Worm (Caenorhabditis elegans) whole organism, mixed stage, embryonic: ENCODE data around the gene Y59H11AM.4.

Experiments used
- bed-3 ChIP-seq: fragments of 200-800 bp; sonication (Bioruptor generic); optimal IDR thresholded peaks from 3 replicates; lab custom pipeline; 2018; ENCODE audit warnings: mild to moderate bottlenecking, missing genetic modification characterization, moderate library complexity, missing compliant biosample characterization
- blmp-1 ChIP-seq: fragments of 150-350 bp; optimal IDR thresholded peaks from 2 replicates; lab custom pipeline; 2014; ENCODE audit warnings: missing biosample characterization, missing genetic modification characterization
- ceh-43 ChIP-seq: fragments of 200-800 bp; sonication (Bioruptor generic); optimal IDR thresholded peaks from 2 replicates; lab custom pipeline; 2018; ENCODE audit warnings: mild to moderate bottlenecking, missing genetic modification characterization, moderate library complexity, missing compliant biosample characterization
- ceh-83 ChIP-seq: fragments of 200-800 bp; sonication (Bioruptor generic); optimal IDR thresholded peaks from 2 replicates; lab custom pipeline; 2018; ENCODE audit warnings: mild to moderate bottlenecking, missing genetic modification characterization, missing compliant biosample characterization
- ces-1 ChIP-seq: fragments of 150-350 bp; optimal IDR thresholded peaks from 2 replicates; lab custom pipeline; 2014; ENCODE audit warnings: missing biosample characterization, missing genetic modification reagents, missing genetic modification characterization
- cnd-1 ChIP-seq: fragments of 200-800 bp; sonication (Bioruptor generic); optimal IDR thresholded peaks from 2 replicates; lab custom pipeline; 2018; ENCODE audit warnings: mild to moderate bottlenecking, missing genetic modification characterization, missing compliant biosample characterization
- drap-1 ChIP-seq: fragments of 200-800 bp; sonication (Bioruptor generic); optimal IDR thresholded peaks from 3 replicates; lab custom pipeline; 2018; ENCODE audit warnings: mild to moderate bottlenecking, missing genetic modification characterization, missing compliant biosample characterization
- elt-3 ChIP-seq: fragments of 150-350 bp; optimal IDR thresholded peaks from 2 replicates; lab custom pipeline; 2014; ENCODE audit warnings: missing biosample characterization, missing genetic modification characterization
- flh-1 ChIP-seq: fragments of 200-800 bp; sonication (Bioruptor generic); optimal IDR thresholded peaks from 2 replicates; lab custom pipeline; 2018; ENCODE audit warnings: mild to moderate bottlenecking, missing genetic modification characterization, moderate library complexity, missing compliant biosample characterization
- ham-2 ChIP-seq: fragments of 200-800 bp; sonication (Bioruptor generic); optimal IDR thresholded peaks from 2 replicates; lab custom pipeline; 2018; ENCODE audit warnings: mild to moderate bottlenecking, missing genetic modification characterization, missing compliant biosample characterization
- hlh-1 ChIP-seq: fragments of 150-350 bp; optimal IDR thresholded peaks from 2 replicates; lab custom pipeline; 2014; ENCODE audit warnings: missing biosample characterization, missing genetic modification reagents, missing genetic modification characterization
- lsy-2 ChIP-seq: fragments of 150-350 bp; optimal IDR thresholded peaks from 2 replicates; lab custom pipeline; 2014; ENCODE audit warnings: missing biosample characterization, missing genetic modification characterization
- mab-5 ChIP-seq: fragments of 150-350 bp; optimal IDR thresholded peaks from 2 replicates; lab custom pipeline; 2014; ENCODE audit warnings: missing biosample characterization, missing genetic modification characterization
- mls-2 ChIP-seq: sonication (generic microtip); optimal IDR thresholded peaks from 2 replicates; lab custom pipeline; 2016; ENCODE audit warnings: mild to moderate bottlenecking, missing genetic modification characterization, moderate library complexity, missing compliant biosample characterization
- nhr-12 ChIP-seq: fragments of 150-350 bp; optimal IDR thresholded peaks from 2 replicates; lab custom pipeline; 2014; ENCODE audit warnings: missing biosample characterization, missing genetic modification characterization
- nhr-2 ChIP-seq: fragments of 150-350 bp; optimal IDR thresholded peaks from 2 replicates; lab custom pipeline; 2014; ENCODE audit warnings: missing biosample characterization, missing genetic modification characterization
- nhr-237 ChIP-seq: fragments of 150-350 bp; optimal IDR thresholded peaks from 2 replicates; lab custom pipeline; 2014; ENCODE audit warnings: missing biosample characterization, missing genetic modification characterization
- nhr-28 ChIP-seq: fragments of 150-350 bp; optimal IDR thresholded peaks from 2 replicates; lab custom pipeline; 2014; ENCODE audit warnings: missing biosample characterization, missing genetic modification characterization
- nhr-76 ChIP-seq: sonication (generic microtip); optimal IDR thresholded peaks from 2 replicates; lab custom pipeline; 2017; ENCODE audit warnings: missing biosample characterization, missing genetic modification characterization
- pha-4 ChIP-seq: fragments of 150-350 bp; optimal IDR thresholded peaks from 2 replicates; lab custom pipeline; 2018; ENCODE audit warnings: missing biosample characterization, missing genetic modification reagents, missing genetic modification characterization
- sem-2 ChIP-seq: fragments of 200-800 bp; sonication (Bioruptor generic); optimal IDR thresholded peaks from 2 replicates; lab custom pipeline; 2018; ENCODE audit warnings: mild to moderate bottlenecking, missing genetic modification characterization, missing compliant biosample characterization
- snpc-4 ChIP-seq: fragments of 150-350 bp; optimal IDR thresholded peaks from 2 replicates; lab custom pipeline; 2014; ENCODE audit warnings: missing biosample characterization, missing genetic modification characterization
- sptf-1 ChIP-seq: sonication (generic microtip); optimal IDR thresholded peaks from 2 replicates; lab custom pipeline; 2017; ENCODE audit warnings: mild to moderate bottlenecking, missing genetic modification characterization, moderate library complexity, missing compliant biosample characterization
- tbx-8 ChIP-seq: fragments of 200-800 bp; sonication (Bioruptor generic); optimal IDR thresholded peaks from 2 replicates; lab custom pipeline; 2018; ENCODE audit warnings: mild to moderate bottlenecking, missing genetic modification characterization, moderate library complexity, missing compliant biosample characterization
- unc-120 ChIP-seq: sonication (generic microtip); optimal IDR thresholded peaks from 2 replicates; lab custom pipeline; 2017; ENCODE audit warnings: missing genetic modification characterization, missing compliant biosample characterization; ENCODE audit not compliant: poor library complexity, severe bottlenecking
- unc-39 ChIP-seq: fragments of 150-350 bp; optimal IDR thresholded peaks from 2 replicates; lab custom pipeline; 2014; ENCODE audit warnings: missing biosample characterization, missing genetic modification characterization
- unc-62 ChIP-seq: fragments of 150-350 bp; optimal IDR thresholded peaks from 2 replicates; lab custom pipeline; 2014; ENCODE audit warnings: missing biosample characterization, missing genetic modification reagents, missing genetic modification characterization
- ztf-11 ChIP-seq: fragments of 150-350 bp; optimal IDR thresholded peaks from 2 replicates; lab custom pipeline; 2014; ENCODE audit warnings: missing biosample characterization, missing genetic modification characterization

Y59H11AM.4 gene

ce11 chrIV:8532796-8533195 is 37.4 kb downstream of the Y59H11AM.4 start:
- TF ChIP-seq sptf-1 (tag; lab: Kevin White, UChicago) (no peak), snpc-4 (tag; lab: Kevin White, UChicago) (no peak), nhr-12 (tag; lab: Kevin White, UChicago) (no peak), flh-1 (GFP tag; lab: Kevin White, UChicago) (no peak), unc-120 (no peak), unc-39 (tag; lab: Kevin White, UChicago) (no peak), cnd-1 (tag; lab: Kevin White, UChicago) (no peak), ceh-83 (GFP tag; lab: Kevin White, UChicago) (no peak), nhr-237 (tag; lab: Kevin White, UChicago) (no peak), nhr-76 (tag; lab: Kevin White, UChicago) (no peak)

ce11 chrIV:8532024-8532423 is 38.1 kb downstream of the Y59H11AM.4 start:
- no peak for TF ChIP-seq pha-4 (tag; lab: Kevin White, UChicago)
- TF ChIP-seq nhr-237 (tag; lab: Kevin White, UChicago), result no peak
- TF ChIP-seq cnd-1 (tag; lab: Kevin White, UChicago), result no peak
- no peak for TF ChIP-seq drap-1
- TF ChIP-seq unc-62 (GFP tag; lab: Kevin White, UChicago), result no peak
- TF ChIP-seq blmp-1 (tag; lab: Kevin White, UChicago), result no peak
- no peak for TF ChIP-seq tbx-8 (GFP tag; lab: Kevin White, UChicago)
- no peak for TF ChIP-seq bed-3 (GFP tag; lab: Kevin White, UChicago)
- no peak for TF ChIP-seq hlh-1 (tag; lab: Kevin White, UChicago)
- TF ChIP-seq sem-2 (GFP tag; lab: Kevin White, UChicago), result no peak
- no peak for TF ChIP-seq nhr-28 (tag; lab: Kevin White, UChicago)
- no peak for TF ChIP-seq nhr-2

ce11 chrIV:8530042-8531027 is 39.8 kb downstream of the Y59H11AM.4 start:
- TF ChIP-seq blmp-1 (tag; lab: Kevin White, UChicago), result peak; percentile 61
- TF ChIP-seq unc-39 (tag; lab: Kevin White, UChicago), result no peak
- peak; percentile 84 for TF ChIP-seq elt-3 (tag; lab: Kevin White, UChicago)
- TF ChIP-seq, all 35 proteins: peak for 2

DNA sequence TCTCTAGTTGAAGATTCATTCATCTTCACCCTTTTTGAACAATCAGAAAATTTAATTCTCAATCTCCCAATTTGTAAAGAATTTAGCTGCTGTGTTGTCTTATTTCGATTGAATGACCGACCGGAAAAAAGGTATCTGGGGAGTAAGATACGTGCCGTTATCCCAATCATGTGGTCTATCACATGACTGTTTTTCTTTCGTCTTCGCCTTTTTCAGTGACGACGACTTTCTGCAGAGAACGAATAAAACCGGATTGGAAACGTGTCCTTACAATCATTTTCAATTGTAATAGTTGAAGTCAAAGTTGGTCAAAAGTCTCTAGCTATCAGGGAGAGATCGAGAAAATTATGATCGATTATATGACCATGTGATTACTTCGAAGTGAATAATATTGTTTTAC is 41.1 kb downstream of the Y59H11AM.4 start:
- no peak for TF ChIP-seq snpc-4 (tag; lab: Kevin White, UChicago)
- TF ChIP-seq sem-2 (GFP tag; lab: Kevin White, UChicago), result no peak
- TF ChIP-seq mab-5 (tag; lab: Kevin White, UChicago), result no peak
- no peak for TF ChIP-seq nhr-28 (tag; lab: Kevin White, UChicago)
- TF ChIP-seq ces-1, result no peak
- no peak for TF ChIP-seq lsy-2
- TF ChIP-seq hlh-1 (tag; lab: Kevin White, UChicago), result no peak
- TF ChIP-seq mls-2 (tag; lab: Kevin White, UChicago), result no peak
- TF ChIP-seq ceh-83 (GFP tag; lab: Kevin White, UChicago), result no peak
- no peak for TF ChIP-seq blmp-1 (tag; lab: Kevin White, UChicago)
- no peak for TF ChIP-seq unc-39 (tag; lab: Kevin White, UChicago)
- TF ChIP-seq elt-3 (tag; lab: Kevin White, UChicago), result no peak
- TF ChIP-seq ham-2 (GFP tag; lab: Kevin White, UChicago), result no peak
- no peak for TF ChIP-seq nhr-76 (tag; lab: Kevin White, UChicago)
- no peak for TF ChIP-seq ceh-43 (GFP tag; lab: Kevin White, UChicago)
- no peak for TF ChIP-seq nhr-2
- TF ChIP-seq, all 35 proteins: peak for 0

ce11 chrIV:8528345-8528744 is 41.8 kb downstream of the Y59H11AM.4 start:
- TF ChIP-seq ceh-43 (GFP tag; lab: Kevin White, UChicago) (no peak), ztf-11 (tag; lab: Kevin White, UChicago) (no peak), cnd-1 (tag; lab: Kevin White, UChicago) (no peak)
